Fruit fly (Drosophila melanogaster) whole organism, embryonic: Measurements from ENCODE around the gene CG1309.
A peak's percentile ranks its signal among the peaks of the same experiment; 100 is the strongest.

Experiments
- Antp ChIP-seq: fragments of 200-800 bp; sonication (Bioruptor generic); optimal IDR thresholded peaks from 3 replicates; lab custom pipeline; 2016; ENCODE audit warnings: missing biosample characterization, missing genetic modification characterization
- BtbVII ChIP-seq: fragments of 200-800 bp; sonication (Bioruptor generic); optimal IDR thresholded peaks from 3 replicates; lab custom pipeline; 2017; ENCODE audit warnings: missing biosample characterization, mild to moderate bottlenecking, missing genetic modification characterization
- CG1024 ChIP-seq: fragments of 200-800 bp; sonication (Bioruptor generic); IDR thresholded peaks from 2 replicates; pipeline ENCODE4 v1.3.6; 2022; ENCODE audit warnings: missing biosample characterization, missing genetic modification characterization
- CG10267 ChIP-seq: fragments of 200-800 bp; sonication (Bioruptor generic); optimal IDR thresholded peaks from 2 replicates; lab custom pipeline; 2018; ENCODE audit warnings: missing biosample characterization, mild to moderate bottlenecking, missing genetic modification characterization, moderate library complexity
- CG10321 ChIP-seq: fragments of 200-800 bp; sonication (Bioruptor generic); IDR thresholded peaks from 2 replicates; pipeline ENCODE4 v1.3.6; 2022; ENCODE audit warnings: missing biosample characterization, missing genetic modification characterization
- CG12219 ChIP-seq: fragments of 200-800 bp; sonication (Bioruptor generic); optimal IDR thresholded peaks from 3 replicates; lab custom pipeline; 2018; ENCODE audit warnings: missing biosample characterization, mild to moderate bottlenecking, missing genetic modification characterization
- CG12942 ChIP-seq: fragments of 200-800 bp; sonication (Bioruptor generic); optimal IDR thresholded peaks from 3 replicates; lab custom pipeline; 2016; ENCODE audit warnings: missing biosample characterization, missing genetic modification characterization
- CG13123 ChIP-seq: fragments of 200-800 bp; sonication (Bioruptor generic); optimal IDR thresholded peaks from 2 replicates; lab custom pipeline; 2016; ENCODE audit warnings: missing biosample characterization, missing genetic modification characterization
- CG14860 ChIP-seq: fragments of 200-800 bp; sonication (Bioruptor generic); IDR thresholded peaks from 3 replicates; pipeline ENCODE4 v1.3.6; 2022; ENCODE audit warnings: missing biosample characterization, missing genetic modification characterization; ENCODE audit not compliant: partially characterized antibody
- CG17829 ChIP-seq: fragments of 200-800 bp; optimal IDR thresholded peaks from 2 replicates; lab custom pipeline; 2019; ENCODE audit warnings: missing biosample characterization, mild to moderate bottlenecking, missing genetic modification characterization, moderate library complexity
- CG18011 ChIP-seq: fragments of 200-800 bp; sonication (Bioruptor generic); optimal IDR thresholded peaks from 2 replicates; lab custom pipeline; 2017; ENCODE audit warnings: missing biosample characterization, missing genetic modification characterization, mild to moderate bottlenecking, moderate library complexity, missing genotype
- CG18599 ChIP-seq: fragments of 200-800 bp; sonication (Bioruptor generic); optimal IDR thresholded peaks from 3 replicates; lab custom pipeline; 2017; ENCODE audit warnings: missing biosample characterization, missing genetic modification characterization, mild to moderate bottlenecking, moderate library complexity, missing genetic modification reagents
- CG2116 ChIP-seq: fragments of 200-800 bp; sonication (Bioruptor generic); optimal IDR thresholded peaks from 3 replicates; lab custom pipeline; 2018; ENCODE audit warnings: missing biosample characterization, mild to moderate bottlenecking, missing genetic modification characterization
- CG2678 ChIP-seq: fragments of 200-800 bp; sonication (Bioruptor generic); optimal IDR thresholded peaks from 3 replicates; lab custom pipeline; 2019; ENCODE audit warnings: missing biosample characterization, mild to moderate bottlenecking, missing genetic modification characterization, moderate library complexity
- CG30403 ChIP-seq: fragments of 200-800 bp; sonication (Bioruptor generic); optimal IDR thresholded peaks from 3 replicates; lab custom pipeline; 2016; ENCODE audit warnings: missing biosample characterization, missing genetic modification characterization
- CG31388 ChIP-seq: fragments of 200-800 bp; sonication (Bioruptor generic); optimal IDR thresholded peaks from 2 replicates; lab custom pipeline; 2016; ENCODE audit warnings: missing biosample characterization, missing genetic modification characterization
- CG42726 ChIP-seq: fragments of 200-800 bp; sonication (Bioruptor generic); IDR thresholded peaks from 2 replicates; pipeline ENCODE4 v1.3.6; 2022; ENCODE audit warnings: missing biosample characterization, missing genetic modification characterization; ENCODE audit not compliant: partially characterized antibody
- CG4730 ChIP-seq: fragments of 200-800 bp; sonication (Bioruptor generic); IDR thresholded peaks from 2 replicates; pipeline ENCODE4 v1.3.6; 2022; ENCODE audit warnings: missing biosample characterization, missing genetic modification characterization
- CG4820 ChIP-seq: fragments of 200-800 bp; sonication (Bioruptor generic); optimal IDR thresholded peaks from 3 replicates; lab custom pipeline; 2016; ENCODE audit warnings: missing biosample characterization, missing genetic modification characterization
- CG6765 ChIP-seq: fragments of 200-800 bp; sonication (Bioruptor generic); optimal IDR thresholded peaks from 3 replicates; lab custom pipeline; 2017; ENCODE audit warnings: missing biosample characterization, mild to moderate bottlenecking, missing genetic modification characterization
- CG6854 ChIP-seq: fragments of 200-800 bp; sonication (Bioruptor generic); optimal IDR thresholded peaks from 3 replicates; lab custom pipeline; 2017; ENCODE audit warnings: missing biosample characterization, mild to moderate bottlenecking, missing genetic modification characterization
- CG8281 ChIP-seq: fragments of 200-800 bp; sonication (Bioruptor generic); optimal IDR thresholded peaks from 2 replicates; lab custom pipeline; 2018; ENCODE audit warnings: missing biosample characterization, mild to moderate bottlenecking, missing genetic modification characterization, moderate library complexity
- HmgZ ChIP-seq: fragments of 200-800 bp; sonication (Bioruptor generic); optimal IDR thresholded peaks from 2 replicates; lab custom pipeline; 2018; ENCODE audit warnings: missing biosample characterization, mild to moderate bottlenecking, missing genetic modification characterization
- Hmx ChIP-seq: fragments of 200-800 bp; sonication (Bioruptor generic); optimal IDR thresholded peaks from 2 replicates; lab custom pipeline; 2016; ENCODE audit warnings: missing biosample characterization, missing genetic modification characterization
- Hr39 ChIP-seq: fragments of >200 bp; optimal IDR thresholded peaks from 2 replicates; lab custom pipeline; 2017
- Mad ChIP-seq: fragments of 200-800 bp; sonication (Bioruptor generic); optimal IDR thresholded peaks from 2 replicates; lab custom pipeline; 2016; ENCODE audit warnings: missing biosample characterization, missing genetic modification characterization
- Mes4 ChIP-seq: fragments of 200-800 bp; sonication (Bioruptor generic); optimal IDR thresholded peaks from 2 replicates; lab custom pipeline; 2016; ENCODE audit warnings: missing biosample characterization, missing genetic modification characterization
- NC2α ChIP-seq: fragments of 200-800 bp; sonication (Bioruptor generic); optimal IDR thresholded peaks from 2 replicates; lab custom pipeline; 2016; ENCODE audit warnings: missing biosample characterization, missing genetic modification characterization
- Pdp1 ChIP-seq, 2 experiments: fragments of 200-800 bp; sonication (Bioruptor generic); optimal IDR thresholded peaks; 3 replicates each; lab custom pipeline; 2016; ENCODE audit warnings: missing biosample characterization in 2 of 2, missing genetic modification characterization in 2 of 2, mild to moderate bottlenecking in 1 of 2, moderate library complexity in 1 of 2
- Ravus ChIP-seq: fragments of 200-800 bp; sonication (Bioruptor generic); IDR thresholded peaks from 2 replicates; pipeline ENCODE4 v1.3.6; 2022; ENCODE audit warnings: missing biosample characterization, missing genetic modification characterization
- Rfx ChIP-seq: fragments of 200-800 bp; sonication (Bioruptor generic); IDR thresholded peaks from 2 replicates; pipeline ENCODE4 v1.3.6; 2022; ENCODE audit warnings: missing biosample characterization, missing genetic modification characterization
- Trl ChIP-seq, 3 experiments: fragments of >200 bp in 2 of 3; fragments of 200-800 bp in 1 of 3; sonication (Bioruptor generic) in 1 of 3; optimal IDR thresholded peaks; 2 replicates in 1 of 3; 3 replicates in 2 of 3; lab custom pipeline; 2016 to 2017; ENCODE audit warnings: missing biosample characterization in 1 of 3, missing genetic modification characterization in 1 of 3
- ac ChIP-seq: fragments of 200-800 bp; sonication (Bioruptor generic); optimal IDR thresholded peaks from 3 replicates; lab custom pipeline; 2017; ENCODE audit warnings: missing biosample characterization, mild to moderate bottlenecking, missing genetic modification characterization
- cas ChIP-seq: fragments of 200-800 bp; sonication (Bioruptor generic); IDR thresholded peaks from 2 replicates; pipeline ENCODE4 v1.3.6; 2022; ENCODE audit warnings: missing biosample characterization, missing genetic modification characterization
- caup ChIP-seq: fragments of 200-800 bp; sonication (Bioruptor generic); optimal IDR thresholded peaks from 3 replicates; lab custom pipeline; 2017; ENCODE audit warnings: missing biosample characterization, mild to moderate bottlenecking, missing genetic modification characterization, moderate library complexity; ENCODE audit not compliant: severe bottlenecking
- cwo ChIP-seq: fragments of 200-800 bp; sonication (Bioruptor generic); optimal IDR thresholded peaks from 3 replicates; lab custom pipeline; 2017; ENCODE audit warnings: missing biosample characterization, missing genetic modification characterization, mild to moderate bottlenecking, moderate library complexity, missing genetic modification reagents
- fd64A ChIP-seq: fragments of 200-800 bp; sonication (Bioruptor generic); optimal IDR thresholded peaks from 3 replicates; lab custom pipeline; 2018; ENCODE audit warnings: missing biosample characterization, mild to moderate bottlenecking, missing genetic modification characterization
- fru ChIP-seq: fragments of >200 bp; optimal IDR thresholded peaks from 2 replicates; lab custom pipeline; 2017
- gce ChIP-seq: fragments of 200-800 bp; sonication (Bioruptor generic); IDR thresholded peaks from 3 replicates; pipeline ENCODE4 v1.3.6; 2022; ENCODE audit warnings: missing biosample characterization, missing genetic modification characterization
- hkb ChIP-seq, 2 experiments: fragments of 200-800 bp in 1 of 2; fragments of >200 bp in 1 of 2; sonication (Bioruptor generic) in 1 of 2; IDR thresholded peaks in 1 of 2; optimal IDR thresholded peaks in 1 of 2; 2 replicates each; pipeline versions ENCODE4 v1.3.6 to Lab custom; 2017 to 2022; ENCODE audit warnings: missing biosample characterization in 1 of 2, missing genetic modification characterization in 1 of 2
- klu ChIP-seq: fragments of 200-800 bp; sonication (Bioruptor generic); IDR thresholded peaks from 2 replicates; pipeline ENCODE4 v1.3.6; 2022; ENCODE audit warnings: missing biosample characterization, missing genetic modification characterization
- lbe ChIP-seq: fragments of 200-800 bp; sonication (Bioruptor generic); optimal IDR thresholded peaks from 2 replicates; lab custom pipeline; 2016; ENCODE audit warnings: missing biosample characterization, mild to moderate bottlenecking, missing genetic modification characterization
- rib ChIP-seq: fragments of 200-800 bp; sonication (Bioruptor generic); IDR thresholded peaks from 2 replicates; pipeline ENCODE4 v1.3.6; 2022; ENCODE audit warnings: missing biosample characterization, missing genetic modification characterization
- row ChIP-seq: fragments of 200-800 bp; sonication (Bioruptor generic); IDR thresholded peaks from 3 replicates; pipeline ENCODE4 v1.3.6; 2022; ENCODE audit warnings: missing biosample characterization, missing genetic modification characterization
- slou ChIP-seq: fragments of 200-800 bp; sonication (Bioruptor generic); optimal IDR thresholded peaks from 3 replicates; lab custom pipeline; 2016; ENCODE audit warnings: missing biosample characterization, missing genetic modification characterization
- tap ChIP-seq: fragments of 200-800 bp; optimal IDR thresholded peaks from 3 replicates; lab custom pipeline; 2019; ENCODE audit warnings: missing biosample characterization, mild to moderate bottlenecking, missing genetic modification characterization, moderate library complexity
- ttk ChIP-seq: fragments of 200-800 bp; sonication (Bioruptor generic); IDR thresholded peaks from 2 replicates; pipeline ENCODE4 v2.1.2; 2022; ENCODE audit warnings: missing biosample characterization, missing genetic modification characterization
- tup ChIP-seq: fragments of 200-800 bp; sonication (Bioruptor generic); optimal IDR thresholded peaks from 2 replicates; lab custom pipeline; 2016; ENCODE audit warnings: missing biosample characterization, mild to moderate bottlenecking, missing genetic modification characterization, moderate library complexity
- unpg ChIP-seq: fragments of 200-800 bp; sonication (Bioruptor generic); optimal IDR thresholded peaks from 3 replicates; lab custom pipeline; 2018; ENCODE audit warnings: missing biosample characterization, mild to moderate bottlenecking, missing genetic modification characterization, moderate library complexity
- usp ChIP-seq: fragments of >200 bp; optimal IDR thresholded peaks from 2 replicates; lab custom pipeline; 2017; ENCODE audit warnings: missing biosample characterization, missing genetic modification characterization

The CG1309 gene

dm6 chr3L:4269920-4270319 is 10.7 kb downstream of the CG1309 start (continued):
- no peak for TF ChIP-seq Hmx (GFP tag; lab: Kevin White, UChicago)
- peak; percentile 81 for TF ChIP-seq CG17829 (tag; lab: Kevin White, UChicago)
- TF ChIP-seq CG10321 (GFP tag; lab: Robert Waterston, UW): 0 out of 2 replicates have a peak, but pooled peaks have one; percentile 17
- TF ChIP-seq slou (GFP tag; lab: Kevin White, UChicago): no peak
- TF ChIP-seq tap (tag; lab: Kevin White, UChicago): peak; percentile 81
- no peak for TF ChIP-seq fru (lab: Kevin White, UChicago)
- TF ChIP-seq CG18599: peak; percentile 80
- TF ChIP-seq Mad (GFP tag; lab: Kevin White, UChicago): no peak
- TF ChIP-seq rib (GFP tag; lab: Robert Waterston, UW): no peak
- no peak for TF ChIP-seq Trl (optimal IDR thresholded peaks at IDR 0.05; lab: Kevin White, UChicago)
- no peak for TF ChIP-seq Trl (GFP tag; optimal IDR thresholded peaks at IDR 0.05; lab: Kevin White, UChicago)
- TF ChIP-seq tup: no peak
- TF ChIP-seq Pdp1 (GFP tag; optimal IDR thresholded peaks at IDR 0.05; lab: Kevin White, UChicago): peak in 1 of 2 experiments; percentile 14
- TF ChIP-seq CG8281: peak; percentile 40
- peak; percentile 17 for TF ChIP-seq CG2116 (GFP tag; lab: Kevin White, UChicago)
- TF ChIP-seq CG10267: peak; percentile 76
- peak; percentile 32 for TF ChIP-seq CG18011
- 0 out of 2 replicates have a peak, but pooled peaks have one; percentile 10 for TF ChIP-seq cas (GFP tag; lab: Robert Waterston, UW)
- peak; percentile 71 for TF ChIP-seq row (GFP tag; lab: Robert Waterston, UW)
- peak; percentile 53 for TF ChIP-seq caup (GFP tag; lab: Kevin White, UChicago)
- peak; percentile 59; the same call in 1 of the 2 replicates for TF ChIP-seq Rfx (GFP tag; lab: Robert Waterston, UW)
- TF ChIP-seq CG12942: peak; percentile 16
- peak; percentile 44 for TF ChIP-seq HmgZ (tag; lab: Kevin White, UChicago)
- peak; percentile 68 for TF ChIP-seq cwo (GFP tag; lab: Kevin White, UChicago)
- peak; percentile 11 for TF ChIP-seq CG4820 (GFP tag; lab: Kevin White, UChicago)
- peak; percentile 61; the same call in 1 of the 2 replicates for TF ChIP-seq ttk (GFP tag; lab: Robert Waterston, UW)
- no peak for TF ChIP-seq CG13123 (GFP tag; lab: Kevin White, UChicago)
- TF ChIP-seq CG31388: no peak
- TF ChIP-seq CG1024: no peak
- no peak for TF ChIP-seq klu
- no peak for TF ChIP-seq Hr39 (lab: Kevin White, UChicago)
- peak; percentile 59 for TF ChIP-seq CG6854 (GFP tag; lab: Kevin White, UChicago)
- no peak for TF ChIP-seq Mes4 (GFP tag; lab: Kevin White, UChicago)
- TF ChIP-seq Antp (GFP tag; lab: Kevin White, UChicago): no peak
- peak; percentile 60 for TF ChIP-seq CG12219 (GFP tag; lab: Kevin White, UChicago)
- peak; percentile 81 for TF ChIP-seq unpg (GFP tag; lab: Kevin White, UChicago)
- no peak for TF ChIP-seq NC2α (GFP tag; lab: Kevin White, UChicago)
- no peak for TF ChIP-seq CG14860 (GFP tag; lab: Robert Waterston, UW)
- TF ChIP-seq CG30403: peak; percentile 65
- peak; percentile 73 for TF ChIP-seq BtbVII
- peak; percentile 49 for TF ChIP-seq CG6765 (GFP tag; lab: Kevin White, UChicago)
- peak; percentile 30; the same call in 1 of the 2 replicates for TF ChIP-seq CG4730 (GFP tag; lab: Robert Waterston, UW)
- no peak for TF ChIP-seq hkb (optimal IDR thresholded peaks at IDR 0.05; lab: Kevin White, UChicago)
- peak; percentile 84 for TF ChIP-seq hkb (GFP tag; IDR thresholded peaks at IDR 0.05; lab: Robert Waterston, UW)
- peak; percentile 61; the same call in 1 of the 3 replicates for TF ChIP-seq gce (GFP tag; lab: Robert Waterston, UW)
- TF ChIP-seq CG2678 (tag; lab: Kevin White, UChicago): peak; percentile 88
- no peak for TF ChIP-seq fd64A (GFP tag; lab: Kevin White, UChicago)
- TF ChIP-seq ac (GFP tag; lab: Kevin White, UChicago): no peak
- peak; percentile 75 for TF ChIP-seq lbe (GFP tag; lab: Kevin White, UChicago)
- TF ChIP-seq Ravus (GFP tag; lab: Robert Waterston, UW): no peak
- no peak for TF ChIP-seq usp
- no peak for TF ChIP-seq CG42726 (GFP tag; lab: Robert Waterston, UW)
